Fruit fly (Drosophila melanogaster) whole organism, embryonic: ENCODE measurements around the gene CG3841.

Source experiments
- CG12942 ChIP-seq: fragments of 200-800 bp; sonication (Bioruptor generic); optimal IDR thresholded peaks from 3 replicates; lab custom pipeline; 2016; ENCODE audit warnings: missing biosample characterization, missing genetic modification characterization
- Sin3A ChIP-seq: fragments of >200 bp; optimal IDR thresholded peaks from 2 replicates; lab custom pipeline; 2018
- fu2 ChIP-seq: fragments of 200-800 bp; sonication (Bioruptor generic); optimal IDR thresholded peaks from 2 replicates; lab custom pipeline; 2016; ENCODE audit warnings: missing biosample characterization, missing genetic modification characterization
- pan ChIP-seq, 4 experiments: fragments of >200 bp in 3 of 4; fragments of 200-800 bp in 1 of 4; sonication (Bioruptor generic) in 1 of 4; optimal IDR thresholded peaks in 3 of 4; IDR thresholded peaks in 1 of 4; 2 replicates each; pipeline versions ENCODE4 v1.3.6 to Lab custom; 2017 to 2022; ENCODE audit warnings: missing biosample characterization in 2 of 4, missing genetic modification characterization in 2 of 4, mixed read lengths in 1 of 4
- row ChIP-seq: fragments of 200-800 bp; sonication (Bioruptor generic); IDR thresholded peaks from 3 replicates; pipeline ENCODE4 v1.3.6; 2022; ENCODE audit warnings: missing biosample characterization, missing genetic modification characterization
- ssp ChIP-seq: fragments of 200-800 bp; sonication (Bioruptor generic); IDR thresholded peaks from 2 replicates; pipeline ENCODE4 v1.3.6; 2022; ENCODE audit warnings: missing biosample characterization, missing genetic modification characterization
- stwl ChIP-seq: fragments of 200-800 bp; sonication (Bioruptor generic); optimal IDR thresholded peaks from 3 replicates; lab custom pipeline; 2018; ENCODE audit warnings: missing biosample characterization, mild to moderate bottlenecking, missing genetic modification characterization, moderate library complexity

DNA sequence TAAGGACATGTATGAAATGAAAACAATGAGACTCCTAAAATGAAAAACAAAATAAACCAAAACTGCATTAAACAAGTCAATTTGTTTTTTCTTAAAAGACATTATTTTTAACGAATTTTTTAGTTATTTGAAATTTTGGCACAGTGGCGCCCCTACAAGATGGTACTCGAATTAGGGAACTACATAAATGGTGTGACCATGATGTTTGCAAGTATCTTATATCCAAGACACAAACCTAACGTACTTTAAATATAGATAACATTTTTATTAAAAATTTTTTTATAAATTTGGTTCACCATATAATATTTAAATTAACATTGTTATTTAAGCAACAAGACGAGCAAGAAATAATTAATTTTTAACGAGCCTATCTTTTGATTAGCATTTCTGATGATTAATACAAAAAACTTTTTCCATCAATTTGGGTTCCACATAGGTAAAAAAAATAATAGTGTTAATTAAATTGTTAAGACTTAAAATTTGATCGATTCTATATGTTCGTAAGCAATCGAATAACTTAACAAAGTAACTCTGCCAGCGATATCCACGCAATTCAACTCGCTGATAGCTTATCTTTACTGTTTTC lies 49.2 kb upstream of the CG3841 start, which contains the start of gene CG17855:
- TF ChIP-seq fu2 (no peak), row (no peak), CG12942 (GFP tag; lab: Kevin White, UChicago) (no peak), Sin3A (lab: Kevin White, UChicago) (no peak), stwl (tag; lab: Kevin White, UChicago) (peak; percentile 90), pan (optimal IDR thresholded peaks at IDR 0.05; lab: Kevin White, UChicago) (no peak), pan (GFP tag; optimal IDR thresholded peaks at IDR 0.05 in 1 of 2, IDR thresholded peaks at IDR 0.05 in 1 of 2) (no peak), ssp (GFP tag; lab: Robert Waterston, UW) (no peak)
